In the genomic region with DNA sequence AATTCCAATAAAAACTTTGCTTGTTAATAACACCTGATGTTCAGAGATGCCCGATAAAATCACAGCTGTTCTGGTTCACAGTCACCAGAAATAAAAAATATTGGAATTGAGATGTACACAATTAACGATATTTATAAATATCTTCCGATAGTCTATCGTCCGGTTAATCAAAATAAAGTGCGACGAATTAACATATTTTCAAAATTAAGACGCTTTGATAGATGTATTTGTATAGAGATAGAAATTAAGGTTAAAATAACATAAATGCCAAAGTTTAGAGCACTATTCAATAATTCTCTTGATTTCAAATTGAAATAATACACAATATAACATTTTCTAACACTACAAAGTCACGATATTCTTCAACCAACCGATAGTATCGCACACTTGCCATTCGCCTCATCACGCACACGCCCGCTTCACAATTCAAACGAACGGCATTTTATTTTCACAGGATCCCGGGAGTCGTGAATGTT, we compare ENCODE assay signal across 1 fruit fly cellular context.
TF ChIP-seq lines count a peak whose summit lies in the region.

TSS of gene CG3281 (minus strand) at position 67 of the 476 bp plus-strand sequence.
TSS of gene aurA (plus strand) at position 386 of the 476 bp plus-strand sequence.

TF ChIP-seq in whole organism, embryonic, 481 proteins besides CTCF, POLR2A, EP300 and RAD21 (continued from another document):
- TF ChIP-seq ken (GFP tag; IDR thresholded peaks at IDR 0.05; lab: Robert Waterston, UW) (peak; percentile 65), sug (tag; optimal IDR thresholded peaks at IDR 0.05; lab: Kevin White, UChicago) (peak; percentile 86), CG18599 (GFP tag; optimal IDR thresholded peaks at IDR 0.05; lab: Kevin White, UChicago) (peak; percentile 51), mld (GFP tag; IDR thresholded peaks at IDR 0.05; lab: Robert Waterston, UW; ENCODE audit: partially characterized antibody) (peak; percentile 83; the same call in 2 of the 3 replicates), Oaz (GFP tag; IDR thresholded peaks at IDR 0.05; lab: Robert Waterston, UW) (no peak), zen (tag; optimal IDR thresholded peaks at IDR 0.05; lab: Kevin White, UChicago) (peak; percentile 75), CG10979 (tag; optimal IDR thresholded peaks at IDR 0.05; lab: Kevin White, UChicago) (peak; percentile 57), Dref (GFP tag; IDR thresholded peaks at IDR 0.05; lab: Robert Waterston, UW) (peak; percentile 47), bigmax (GFP tag; optimal IDR thresholded peaks at IDR 0.05; lab: Kevin White, UChicago) (no peak), amos (GFP tag; IDR thresholded peaks at IDR 0.05; lab: Robert Waterston, UW; ENCODE audit: partially characterized antibody) (peak; percentile 97), sens-2 (GFP tag; IDR thresholded peaks at IDR 0.05; lab: Robert Waterston, UW) (no peak)
TF ChIP-seq in whole organism, embryonic: peak in this region for 323.
